Worm (Caenorhabditis elegans) whole organism, L3 larva: ENCODE results near the gene F58E6.6.

Source experiments
- R02D3.7 ChIP-seq: fragments of 150-350 bp; optimal IDR thresholded peaks from 2 replicates; lab custom pipeline; 2014; ENCODE audit warnings: missing biosample characterization, missing genetic modification characterization
- ZK546.5 ChIP-seq: sonication (generic microtip); optimal IDR thresholded peaks from 2 replicates; lab custom pipeline; 2017; ENCODE audit warnings: missing biosample characterization, missing genetic modification characterization
- aly-2 ChIP-seq: fragments of 150-350 bp; optimal IDR thresholded peaks from 2 replicates; lab custom pipeline; 2014; ENCODE audit warnings: missing biosample characterization, missing genetic modification characterization
- ceh-82 ChIP-seq: fragments of 150-350 bp; optimal IDR thresholded peaks from 2 replicates; lab custom pipeline; 2014; ENCODE audit warnings: missing biosample characterization, missing genetic modification characterization
- ceh-9 ChIP-seq: sonication (generic microtip); optimal IDR thresholded peaks from 2 replicates; lab custom pipeline; 2018; ENCODE audit warnings: missing biosample characterization, missing genetic modification characterization
- daf-12 ChIP-seq: fragments of 150-350 bp; optimal IDR thresholded peaks from 2 replicates; lab custom pipeline; 2014; ENCODE audit warnings: missing biosample characterization, missing genetic modification reagents, missing genetic modification characterization
- egl-27 ChIP-seq: sonication (generic microtip); optimal IDR thresholded peaks from 4 replicates; lab custom pipeline; 2017; ENCODE audit warnings: missing biosample characterization, missing genetic modification reagents, missing genetic modification characterization
- elt-1 ChIP-seq: fragments of 150-350 bp; optimal IDR thresholded peaks from 2 replicates; lab custom pipeline; 2014; ENCODE audit warnings: missing biosample characterization, missing genetic modification characterization
- elt-2 ChIP-seq: sonication (generic microtip); optimal IDR thresholded peaks from 2 replicates; lab custom pipeline; 2016; ENCODE audit warnings: missing genetic modification reagents, mild to moderate bottlenecking, missing genetic modification characterization, missing compliant biosample characterization
- eor-1 ChIP-seq, 2 experiments: fragments of 150-350 bp; optimal IDR thresholded peaks; 2 replicates each; lab custom pipeline; 2014 to 2018; ENCODE audit warnings: missing biosample characterization in 2 of 2, missing genetic modification characterization in 2 of 2
- fkh-10 ChIP-seq: sonication (generic microtip); optimal IDR thresholded peaks from 2 replicates; lab custom pipeline; 2017; ENCODE audit warnings: missing biosample characterization, missing genetic modification reagents, missing genetic modification characterization
- fkh-2 ChIP-seq: fragments of 150-350 bp; optimal IDR thresholded peaks from 2 replicates; lab custom pipeline; 2014; ENCODE audit warnings: missing biosample characterization, missing genetic modification reagents, missing genetic modification characterization
- fos-1 ChIP-seq: fragments of 150-350 bp; optimal IDR thresholded peaks from 2 replicates; lab custom pipeline; 2014; ENCODE audit warnings: missing biosample characterization, missing genetic modification characterization
- hmg-11 ChIP-seq: sonication (generic microtip); optimal IDR thresholded peaks from 2 replicates; lab custom pipeline; 2016; ENCODE audit warnings: missing genetic modification characterization, missing compliant biosample characterization
- jun-1 ChIP-seq: fragments of 150-350 bp; optimal IDR thresholded peaks from 2 replicates; lab custom pipeline; 2014; ENCODE audit warnings: missing biosample characterization, missing genetic modification reagents, missing genetic modification characterization
- lin-15B ChIP-seq: fragments of 150-350 bp; optimal IDR thresholded peaks from 2 replicates; lab custom pipeline; 2014; ENCODE audit warnings: missing biosample characterization, missing genetic modification characterization
- lin-39 ChIP-seq: fragments of 150-350 bp; optimal IDR thresholded peaks from 2 replicates; lab custom pipeline; 2018; ENCODE audit warnings: missing biosample characterization, missing genetic modification reagents, missing genetic modification characterization
- lsy-12 ChIP-seq: sonication (generic microtip); optimal IDR thresholded peaks from 2 replicates; lab custom pipeline; 2016; ENCODE audit warnings: mild to moderate bottlenecking, missing genetic modification characterization, missing compliant biosample characterization
- mdl-1 ChIP-seq: fragments of 150-350 bp; optimal IDR thresholded peaks from 2 replicates; lab custom pipeline; 2014; ENCODE audit warnings: missing biosample characterization, missing genetic modification characterization
- mml-1 ChIP-seq: fragments of 150-350 bp; sonication (generic microtip); optimal IDR thresholded peaks from 3 replicates; lab custom pipeline; 2014; ENCODE audit warnings: missing biosample characterization, missing genetic modification characterization
- nfya-1 ChIP-seq: sonication (generic microtip); optimal IDR thresholded peaks from 2 replicates; lab custom pipeline; 2017; ENCODE audit warnings: missing genetic modification characterization, mild to moderate bottlenecking, missing compliant biosample characterization, antibody characterized with exemption, moderate library complexity; ENCODE audit not compliant: insufficient read depth
- nhr-11 ChIP-seq: fragments of 150-350 bp; optimal IDR thresholded peaks from 2 replicates; lab custom pipeline; 2014; ENCODE audit warnings: missing biosample characterization, missing genetic modification characterization
- nhr-237 ChIP-seq: fragments of 150-350 bp; optimal IDR thresholded peaks from 2 replicates; lab custom pipeline; 2014; ENCODE audit warnings: missing biosample characterization, missing genetic modification characterization
- nhr-25 ChIP-seq: sonication (generic microtip); optimal IDR thresholded peaks from 2 replicates; lab custom pipeline; 2017; ENCODE audit warnings: missing biosample characterization, missing genetic modification characterization
- nhr-28 ChIP-seq: fragments of 150-350 bp; optimal IDR thresholded peaks from 2 replicates; lab custom pipeline; 2014; ENCODE audit warnings: missing biosample characterization, missing genetic modification characterization
- nhr-43 ChIP-seq: sonication (generic microtip); optimal IDR thresholded peaks from 2 replicates; lab custom pipeline; 2016; ENCODE audit warnings: mild to moderate bottlenecking, missing genetic modification characterization, missing compliant biosample characterization; ENCODE audit not compliant: poor library complexity, severe bottlenecking
- nhr-67 ChIP-seq: fragments of 150-350 bp; optimal IDR thresholded peaks from 2 replicates; lab custom pipeline; 2014; ENCODE audit warnings: missing biosample characterization, missing genetic modification characterization
- nhr-76 ChIP-seq: fragments of 150-350 bp; sonication (generic microtip); optimal IDR thresholded peaks from 5 replicates; lab custom pipeline; 2014; ENCODE audit warnings: missing biosample characterization, missing genetic modification characterization
- nhr-77 ChIP-seq: fragments of 150-350 bp; optimal IDR thresholded peaks from 2 replicates; lab custom pipeline; 2014; ENCODE audit warnings: missing biosample characterization, missing genetic modification characterization
- pha-4 ChIP-seq: fragments of 150-350 bp; optimal IDR thresholded peaks from 2 replicates; lab custom pipeline; 2014; ENCODE audit warnings: missing biosample characterization, missing genetic modification reagents, missing genetic modification characterization
- pqm-1 ChIP-seq: fragments of 150-350 bp; optimal IDR thresholded peaks from 2 replicates; lab custom pipeline; 2017; ENCODE audit warnings: missing biosample characterization, missing genetic modification characterization, inconsistent platforms
- sea-2 ChIP-seq: fragments of 150-350 bp; sonication (generic microtip); optimal IDR thresholded peaks from 4 replicates; lab custom pipeline; 2014; ENCODE audit warnings: missing biosample characterization, missing genetic modification reagents, missing genetic modification characterization
- skn-1 ChIP-seq: fragments of 150-350 bp; optimal IDR thresholded peaks from 2 replicates; lab custom pipeline; 2014; ENCODE audit warnings: missing biosample characterization, missing genetic modification characterization
- snpc-4 ChIP-seq: fragments of 150-350 bp; optimal IDR thresholded peaks from 2 replicates; lab custom pipeline; 2014; ENCODE audit warnings: missing biosample characterization, missing genetic modification characterization
- tbx-2 ChIP-seq: sonication (generic microtip); optimal IDR thresholded peaks from 2 replicates; lab custom pipeline; 2016; ENCODE audit warnings: mild to moderate bottlenecking, missing genetic modification characterization, missing compliant biosample characterization
- unc-39 ChIP-seq: sonication (generic microtip); optimal IDR thresholded peaks from 4 replicates; lab custom pipeline; 2017; ENCODE audit warnings: missing biosample characterization, missing genetic modification characterization
- unc-62 ChIP-seq: fragments of 150-350 bp; sonication (generic microtip); optimal IDR thresholded peaks from 4 replicates; lab custom pipeline; 2014; ENCODE audit warnings: missing biosample characterization, missing genetic modification reagents, missing genetic modification characterization
- ztf-11 ChIP-seq: fragments of 150-350 bp; optimal IDR thresholded peaks from 2 replicates; lab custom pipeline; 2014; ENCODE audit warnings: missing biosample characterization, missing genetic modification characterization
- ztf-4 ChIP-seq: fragments of 150-350 bp; optimal IDR thresholded peaks from 2 replicates; lab custom pipeline; 2014; ENCODE audit warnings: missing biosample characterization, missing genetic modification characterization

Gene F58E6.6

DNA sequence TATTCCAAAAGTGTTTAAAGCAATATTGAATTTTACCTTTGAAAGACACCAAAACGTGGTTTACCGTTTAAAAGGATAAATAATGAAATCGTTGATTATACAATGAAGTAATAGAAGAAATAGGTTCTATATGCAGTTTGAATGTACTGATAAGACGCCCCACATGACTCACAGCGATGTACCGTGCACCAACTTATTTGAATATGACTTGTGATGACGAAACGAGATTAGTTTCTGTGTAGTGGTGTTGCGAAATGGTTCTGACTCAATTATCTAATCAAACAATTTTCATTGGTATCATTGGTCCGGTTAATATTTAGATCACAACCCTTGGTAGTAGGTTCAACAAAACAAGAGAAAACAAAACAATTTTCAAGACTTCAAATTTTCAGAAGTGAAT is 41.6 kb downstream of the F58E6.6 start:
- TF ChIP-seq pqm-1 (tag; lab: Kevin White, UChicago) (peak; percentile 79), hmg-11 (tag; lab: Kevin White, UChicago) (no peak), unc-62 (GFP tag; lab: Kevin White, UChicago) (no peak), nhr-76 (no peak), nhr-67 (tag; lab: Kevin White, UChicago) (no peak), lin-15B (tag; lab: Kevin White, UChicago) (no peak), nhr-77 (tag; lab: Kevin White, UChicago) (no peak), ceh-9 (tag; lab: Kevin White, UChicago) (no peak), nhr-43 (tag; lab: Kevin White, UChicago) (no peak), R02D3.7 (tag; lab: Kevin White, UChicago) (no peak), ztf-11 (tag; lab: Kevin White, UChicago) (no peak), tbx-2 (no peak), pha-4 (tag; lab: Kevin White, UChicago) (peak; percentile 15), fkh-2 (tag; lab: Kevin White, UChicago) (no peak), elt-2 (tag; lab: Kevin White, UChicago) (peak; percentile 71), lin-39 (tag; lab: Kevin White, UChicago) (no peak)

DNA sequence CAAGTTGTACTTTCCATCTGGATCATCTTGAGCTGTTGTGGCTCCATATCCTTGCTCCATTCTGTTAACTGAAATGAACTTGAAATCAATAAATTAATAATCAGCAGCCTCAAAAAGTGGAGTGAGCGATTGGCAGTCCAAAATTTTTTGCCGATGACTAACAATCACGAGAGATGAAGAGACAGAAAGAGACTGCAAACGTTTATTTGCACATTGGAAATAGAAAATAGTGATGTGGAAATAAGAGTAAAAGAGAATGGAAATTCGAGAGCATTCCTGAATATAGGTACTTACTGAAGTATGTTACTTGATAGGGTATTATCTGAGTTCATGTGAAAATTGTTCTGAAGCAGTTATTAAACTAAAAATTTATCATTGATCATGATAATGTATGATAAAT is 43.1 kb downstream of the F58E6.6 start, which contains the start of gene tag-120:
TSS of gene tag-120 (minus strand) at position 68 of the 400 bp plus-strand sequence.
- no peak for TF ChIP-seq lsy-12 (tag; lab: Kevin White, UChicago)
- no peak for TF ChIP-seq lin-39 (tag; lab: Kevin White, UChicago)
- TF ChIP-seq snpc-4, result no peak
- no peak for TF ChIP-seq nhr-67 (tag; lab: Kevin White, UChicago)
- TF ChIP-seq pha-4 (tag; lab: Kevin White, UChicago), result peak; percentile 61
- no peak for TF ChIP-seq nhr-43 (tag; lab: Kevin White, UChicago)
- TF ChIP-seq tbx-2, result no peak
- no peak for TF ChIP-seq hmg-11 (tag; lab: Kevin White, UChicago)
- TF ChIP-seq fos-1 (tag; lab: Kevin White, UChicago), result no peak
- no peak for TF ChIP-seq skn-1 (tag; lab: Kevin White, UChicago)
- TF ChIP-seq nhr-237 (tag; lab: Kevin White, UChicago), result no peak
- no peak for TF ChIP-seq jun-1 (tag; lab: Kevin White, UChicago)
- TF ChIP-seq aly-2 (tag; lab: Kevin White, UChicago), result no peak
- peak; percentile 19 for TF ChIP-seq pqm-1 (tag; lab: Kevin White, UChicago)
- TF ChIP-seq ztf-11 (tag; lab: Kevin White, UChicago), result no peak
- TF ChIP-seq fkh-2 (tag; lab: Kevin White, UChicago), result no peak
- TF ChIP-seq elt-2 (tag; lab: Kevin White, UChicago), result peak; percentile 32
- no peak for TF ChIP-seq nhr-76
- TF ChIP-seq elt-1 (tag; lab: Kevin White, UChicago), result no peak
- no peak for TF ChIP-seq nhr-77 (tag; lab: Kevin White, UChicago)

DNA sequence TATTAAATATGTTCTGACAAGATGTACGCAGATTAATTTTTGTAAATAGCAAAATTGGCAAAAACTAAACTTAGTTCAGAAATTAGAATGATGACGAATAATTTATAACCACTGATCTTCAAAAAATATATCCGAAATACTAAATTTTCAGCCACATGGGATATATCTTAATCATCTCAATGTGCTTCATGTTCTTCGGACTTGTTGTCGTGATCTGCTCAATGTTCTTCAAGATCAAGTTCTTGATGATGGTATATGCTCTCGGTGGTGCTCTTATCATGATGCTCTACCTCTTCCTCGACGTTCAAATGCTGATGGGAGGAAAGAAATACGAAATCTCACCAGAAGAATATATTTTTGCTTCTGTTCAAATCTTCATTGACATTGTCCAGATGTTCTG is 46.2 kb downstream of the F58E6.6 start:
- TF ChIP-seq eor-1 (tag; optimal IDR thresholded peaks at IDR 0.05; lab: Kevin White, UChicago), result no peak
- TF ChIP-seq nhr-11, result no peak
- no peak for TF ChIP-seq nhr-28
- no peak for TF ChIP-seq nhr-77 (tag; lab: Kevin White, UChicago)
- TF ChIP-seq nhr-76, result no peak
- no peak for TF ChIP-seq R02D3.7 (tag; lab: Kevin White, UChicago)
- no peak for TF ChIP-seq mdl-1 (tag; lab: Kevin White, UChicago)
- TF ChIP-seq hmg-11 (tag; lab: Kevin White, UChicago), result no peak
- no peak for TF ChIP-seq nhr-43 (tag; lab: Kevin White, UChicago)
- no peak for TF ChIP-seq ceh-82 (tag; lab: Kevin White, UChicago)
- TF ChIP-seq ztf-11 (tag; lab: Kevin White, UChicago), result no peak
- TF ChIP-seq daf-12 (tag; lab: Kevin White, UChicago), result no peak
- no peak for TF ChIP-seq nhr-237 (tag; lab: Kevin White, UChicago)
- no peak for TF ChIP-seq fkh-10 (GFP tag; lab: Kevin White, UChicago)

DNA sequence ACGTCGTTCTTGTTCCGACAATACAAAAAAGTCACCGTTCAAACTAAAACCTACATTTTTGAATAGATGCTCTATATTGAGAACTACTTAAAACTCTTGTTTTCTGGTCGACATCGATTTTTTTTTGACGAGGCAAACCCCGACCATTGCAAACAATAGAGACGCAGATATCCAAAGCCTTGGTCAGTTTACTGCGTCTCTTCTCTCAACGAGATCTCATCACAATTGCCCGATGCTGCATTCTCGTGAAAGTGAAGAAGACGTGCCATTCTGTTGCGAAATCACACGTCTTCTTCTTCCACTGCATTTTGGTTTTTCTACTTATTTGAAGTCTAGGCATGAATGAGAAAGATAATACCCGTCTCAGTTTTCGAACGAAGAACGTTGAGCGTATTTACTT is 48.4 kb downstream of the F58E6.6 start:
- TF ChIP-seq ztf-4 (tag; lab: Kevin White, UChicago) (no peak), unc-39 (tag; lab: Kevin White, UChicago) (no peak), nhr-67 (tag; lab: Kevin White, UChicago) (no peak), mdl-1 (tag; lab: Kevin White, UChicago) (no peak), nhr-76 (no peak), nhr-237 (tag; lab: Kevin White, UChicago) (no peak), mml-1 (tag; lab: Kevin White, UChicago) (no peak), nhr-77 (tag; lab: Kevin White, UChicago) (no peak), sea-2 (GFP tag; lab: Kevin White, UChicago) (no peak), lin-15B (tag; lab: Kevin White, UChicago) (peak; percentile 32), elt-2 (tag; lab: Kevin White, UChicago) (no peak), eor-1 (tag; optimal IDR thresholded peaks at IDR 0.05; lab: Kevin White, UChicago) (no peak), ceh-82 (tag; lab: Kevin White, UChicago) (no peak), unc-62 (GFP tag; lab: Kevin White, UChicago) (no peak), nfya-1 (tag; lab: Kevin White, UChicago) (peak; percentile 64), fos-1 (tag; lab: Kevin White, UChicago) (no peak), tbx-2 (no peak), ceh-9 (tag; lab: Kevin White, UChicago) (no peak), hmg-11 (tag; lab: Kevin White, UChicago) (peak; percentile 52), nhr-25 (tag; lab: Kevin White, UChicago) (peak; percentile 65), pha-4 (tag; lab: Kevin White, UChicago) (peak; percentile 48), ztf-11 (tag; lab: Kevin White, UChicago) (no peak), skn-1 (tag; lab: Kevin White, UChicago) (peak; percentile 62), fkh-10 (GFP tag; lab: Kevin White, UChicago) (no peak), egl-27 (no peak), ZK546.5 (no peak), nhr-28 (no peak), pqm-1 (tag; lab: Kevin White, UChicago) (no peak), nhr-11 (no peak), jun-1 (tag; lab: Kevin White, UChicago) (no peak), lsy-12 (tag; lab: Kevin White, UChicago) (no peak), R02D3.7 (tag; lab: Kevin White, UChicago) (no peak), elt-1 (tag; lab: Kevin White, UChicago) (peak; percentile 13)
